Fruit fly (Drosophila melanogaster) whole organism: ENCODE results near the gene mew.

Experiments
- CG8478 ChIP-seq: fragments of >200 bp; optimal IDR thresholded peaks from 2 replicates; lab custom pipeline; 2018; ENCODE audit warnings: inconsistent platforms
- Dll ChIP-seq: fragments of >200 bp; optimal IDR thresholded peaks from 2 replicates; lab custom pipeline; 2017
- EcR ChIP-seq, 2 experiments: fragments of >200 bp; optimal IDR thresholded peaks; 2 replicates each; lab custom pipeline; 2017; ENCODE audit warnings: missing biosample characterization in 2 of 2, missing genetic modification characterization in 2 of 2, missing genetic modification reagents in 2 of 2
- pan ChIP-seq: fragments of >200 bp; optimal IDR thresholded peaks from 2 replicates; lab custom pipeline; 2017
- psq ChIP-seq: fragments of >200 bp; optimal IDR thresholded peaks from 2 replicates; lab custom pipeline; 2017
- usp ChIP-seq: fragments of >200 bp; optimal IDR thresholded peaks from 2 replicates; lab custom pipeline; 2017; ENCODE audit warnings: missing biosample characterization, missing genetic modification characterization, mixed read lengths

DNA sequence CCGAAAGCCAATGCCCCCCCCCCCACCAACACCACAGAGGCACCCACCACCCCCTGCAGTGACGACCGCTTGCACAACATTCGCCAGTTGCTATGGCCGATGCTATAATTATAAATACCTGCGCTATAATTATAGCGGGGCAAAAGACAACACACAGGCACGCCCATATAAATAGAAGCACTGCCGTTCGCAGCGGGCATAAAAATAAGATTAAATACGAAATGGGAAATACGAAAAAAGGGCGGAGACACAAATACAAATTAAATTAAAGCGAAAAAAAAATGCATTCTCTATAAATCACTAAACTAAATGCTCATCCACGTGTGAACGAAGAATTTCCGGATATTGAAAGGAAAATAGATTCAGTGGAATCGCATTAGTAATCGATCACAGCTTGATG is 15.1 kb upstream of the mew start:
- TF ChIP-seq psq (no peak), usp (no peak), EcR (GFP tag; optimal IDR thresholded peaks at IDR 0.05; lab: Kevin White, UChicago) (no peak), pan (lab: Kevin White, UChicago) (no peak), CG8478 (lab: Kevin White, UChicago) (no peak), Dll (no peak)
